Worm (Caenorhabditis elegans) whole organism, mixed stage, embryonic: ENCODE results near the gene F34H10.5.
A peak's percentile ranks its signal among the peaks of the same experiment; 100 is the strongest.

ENCODE experiments used
- M03D4.4 ChIP-seq: sonication (generic microtip); optimal IDR thresholded peaks from 2 replicates; lab custom pipeline; 2017; ENCODE audit warnings: mild to moderate bottlenecking, missing genetic modification characterization, missing compliant biosample characterization
- bed-3 ChIP-seq: fragments of 200-800 bp; sonication (Bioruptor generic); optimal IDR thresholded peaks from 3 replicates; lab custom pipeline; 2018; ENCODE audit warnings: mild to moderate bottlenecking, missing genetic modification characterization, moderate library complexity, missing compliant biosample characterization
- blmp-1 ChIP-seq: fragments of 150-350 bp; optimal IDR thresholded peaks from 2 replicates; lab custom pipeline; 2014; ENCODE audit warnings: missing biosample characterization, missing genetic modification characterization
- ceh-39 ChIP-seq: fragments of 150-350 bp; optimal IDR thresholded peaks from 2 replicates; lab custom pipeline; 2014; ENCODE audit warnings: missing biosample characterization, missing genetic modification characterization
- ceh-43 ChIP-seq: fragments of 200-800 bp; sonication (Bioruptor generic); optimal IDR thresholded peaks from 2 replicates; lab custom pipeline; 2018; ENCODE audit warnings: mild to moderate bottlenecking, missing genetic modification characterization, moderate library complexity, missing compliant biosample characterization
- ceh-83 ChIP-seq: fragments of 200-800 bp; sonication (Bioruptor generic); optimal IDR thresholded peaks from 2 replicates; lab custom pipeline; 2018; ENCODE audit warnings: mild to moderate bottlenecking, missing genetic modification characterization, missing compliant biosample characterization
- ces-1 ChIP-seq: fragments of 150-350 bp; optimal IDR thresholded peaks from 2 replicates; lab custom pipeline; 2014; ENCODE audit warnings: missing biosample characterization, missing genetic modification reagents, missing genetic modification characterization
- cnd-1 ChIP-seq: fragments of 200-800 bp; sonication (Bioruptor generic); optimal IDR thresholded peaks from 2 replicates; lab custom pipeline; 2018; ENCODE audit warnings: mild to moderate bottlenecking, missing genetic modification characterization, missing compliant biosample characterization
- drap-1 ChIP-seq: fragments of 200-800 bp; sonication (Bioruptor generic); optimal IDR thresholded peaks from 3 replicates; lab custom pipeline; 2018; ENCODE audit warnings: mild to moderate bottlenecking, missing genetic modification characterization, missing compliant biosample characterization
- elt-1 ChIP-seq: sonication (generic microtip); optimal IDR thresholded peaks from 2 replicates; lab custom pipeline; 2017; ENCODE audit warnings: missing genetic modification characterization, mild to moderate bottlenecking, missing compliant biosample characterization, antibody characterized with exemption, moderate library complexity, borderline replicate concordance; ENCODE audit not compliant: insufficient read depth
- elt-3 ChIP-seq: fragments of 150-350 bp; optimal IDR thresholded peaks from 2 replicates; lab custom pipeline; 2014; ENCODE audit warnings: missing biosample characterization, missing genetic modification characterization
- flh-1 ChIP-seq: fragments of 200-800 bp; sonication (Bioruptor generic); optimal IDR thresholded peaks from 2 replicates; lab custom pipeline; 2018; ENCODE audit warnings: mild to moderate bottlenecking, missing genetic modification characterization, moderate library complexity, missing compliant biosample characterization
- ham-2 ChIP-seq: fragments of 200-800 bp; sonication (Bioruptor generic); optimal IDR thresholded peaks from 2 replicates; lab custom pipeline; 2018; ENCODE audit warnings: mild to moderate bottlenecking, missing genetic modification characterization, missing compliant biosample characterization
- hlh-1 ChIP-seq: fragments of 150-350 bp; optimal IDR thresholded peaks from 2 replicates; lab custom pipeline; 2014; ENCODE audit warnings: missing biosample characterization, missing genetic modification reagents, missing genetic modification characterization
- lin-13 ChIP-seq: fragments of 150-350 bp; optimal IDR thresholded peaks from 2 replicates; lab custom pipeline; 2014; ENCODE audit warnings: missing biosample characterization, missing genetic modification characterization
- lin-32 ChIP-seq: fragments of 200-800 bp; sonication (Bioruptor generic); optimal IDR thresholded peaks from 2 replicates; lab custom pipeline; 2018; ENCODE audit warnings: mild to moderate bottlenecking, missing genetic modification characterization, missing compliant biosample characterization
- lsy-2 ChIP-seq: fragments of 150-350 bp; optimal IDR thresholded peaks from 2 replicates; lab custom pipeline; 2014; ENCODE audit warnings: missing biosample characterization, missing genetic modification characterization
- mab-5 ChIP-seq: fragments of 150-350 bp; optimal IDR thresholded peaks from 2 replicates; lab custom pipeline; 2014; ENCODE audit warnings: missing biosample characterization, missing genetic modification characterization
- mep-1 ChIP-seq: fragments of 150-350 bp; optimal IDR thresholded peaks from 2 replicates; lab custom pipeline; 2017; ENCODE audit warnings: missing biosample characterization, missing genetic modification reagents, missing genetic modification characterization, inconsistent platforms
- mls-2 ChIP-seq: sonication (generic microtip); optimal IDR thresholded peaks from 2 replicates; lab custom pipeline; 2016; ENCODE audit warnings: mild to moderate bottlenecking, missing genetic modification characterization, moderate library complexity, missing compliant biosample characterization
- nhr-12 ChIP-seq: fragments of 150-350 bp; optimal IDR thresholded peaks from 2 replicates; lab custom pipeline; 2014; ENCODE audit warnings: missing biosample characterization, missing genetic modification characterization
- nhr-2 ChIP-seq: fragments of 150-350 bp; optimal IDR thresholded peaks from 2 replicates; lab custom pipeline; 2014; ENCODE audit warnings: missing biosample characterization, missing genetic modification characterization
- nhr-237 ChIP-seq: fragments of 150-350 bp; optimal IDR thresholded peaks from 2 replicates; lab custom pipeline; 2014; ENCODE audit warnings: missing biosample characterization, missing genetic modification characterization
- nhr-28 ChIP-seq: fragments of 150-350 bp; optimal IDR thresholded peaks from 2 replicates; lab custom pipeline; 2014; ENCODE audit warnings: missing biosample characterization, missing genetic modification characterization
- nhr-76 ChIP-seq: sonication (generic microtip); optimal IDR thresholded peaks from 2 replicates; lab custom pipeline; 2017; ENCODE audit warnings: missing biosample characterization, missing genetic modification characterization
- pha-4 ChIP-seq: fragments of 150-350 bp; optimal IDR thresholded peaks from 2 replicates; lab custom pipeline; 2018; ENCODE audit warnings: missing biosample characterization, missing genetic modification reagents, missing genetic modification characterization
- sem-2 ChIP-seq: fragments of 200-800 bp; sonication (Bioruptor generic); optimal IDR thresholded peaks from 2 replicates; lab custom pipeline; 2018; ENCODE audit warnings: mild to moderate bottlenecking, missing genetic modification characterization, missing compliant biosample characterization
- snpc-4 ChIP-seq: fragments of 150-350 bp; optimal IDR thresholded peaks from 2 replicates; lab custom pipeline; 2014; ENCODE audit warnings: missing biosample characterization, missing genetic modification characterization
- sptf-1 ChIP-seq: sonication (generic microtip); optimal IDR thresholded peaks from 2 replicates; lab custom pipeline; 2017; ENCODE audit warnings: mild to moderate bottlenecking, missing genetic modification characterization, moderate library complexity, missing compliant biosample characterization
- tbx-8 ChIP-seq: fragments of 200-800 bp; sonication (Bioruptor generic); optimal IDR thresholded peaks from 2 replicates; lab custom pipeline; 2018; ENCODE audit warnings: mild to moderate bottlenecking, missing genetic modification characterization, moderate library complexity, missing compliant biosample characterization
- unc-120 ChIP-seq: sonication (generic microtip); optimal IDR thresholded peaks from 2 replicates; lab custom pipeline; 2017; ENCODE audit warnings: missing genetic modification characterization, missing compliant biosample characterization; ENCODE audit not compliant: poor library complexity, severe bottlenecking
- unc-39 ChIP-seq: fragments of 150-350 bp; optimal IDR thresholded peaks from 2 replicates; lab custom pipeline; 2014; ENCODE audit warnings: missing biosample characterization, missing genetic modification characterization
- unc-62 ChIP-seq: fragments of 150-350 bp; optimal IDR thresholded peaks from 2 replicates; lab custom pipeline; 2014; ENCODE audit warnings: missing biosample characterization, missing genetic modification reagents, missing genetic modification characterization
- zip-8 ChIP-seq: fragments of 150-350 bp; optimal IDR thresholded peaks from 2 replicates; lab custom pipeline; 2014; ENCODE audit warnings: missing biosample characterization, missing genetic modification characterization
- ztf-11 ChIP-seq: fragments of 150-350 bp; optimal IDR thresholded peaks from 2 replicates; lab custom pipeline; 2014; ENCODE audit warnings: missing biosample characterization, missing genetic modification characterization

The F34H10.5 gene

DNA sequence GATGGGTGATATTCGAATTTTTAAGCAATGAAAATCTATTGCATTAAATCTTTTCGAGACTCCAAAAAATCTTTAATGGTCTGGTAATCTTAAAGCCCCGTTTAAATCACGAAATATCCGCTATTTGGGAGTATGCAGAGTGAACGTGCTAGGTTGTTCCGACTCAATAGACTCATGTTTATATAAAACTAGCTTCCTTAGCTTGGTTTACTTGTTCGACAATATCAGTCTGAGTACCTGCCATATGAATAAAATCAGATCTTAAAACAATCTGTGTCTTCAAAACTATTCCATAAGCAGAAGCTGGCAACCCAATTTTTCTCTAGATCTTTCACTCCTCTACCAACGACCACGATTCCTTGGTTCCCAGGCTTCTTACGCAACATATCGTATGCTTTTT is 32.3 kb upstream of the F34H10.5 start:
- TF ChIP-seq bed-3 (GFP tag; lab: Kevin White, UChicago) = no peak

DNA sequence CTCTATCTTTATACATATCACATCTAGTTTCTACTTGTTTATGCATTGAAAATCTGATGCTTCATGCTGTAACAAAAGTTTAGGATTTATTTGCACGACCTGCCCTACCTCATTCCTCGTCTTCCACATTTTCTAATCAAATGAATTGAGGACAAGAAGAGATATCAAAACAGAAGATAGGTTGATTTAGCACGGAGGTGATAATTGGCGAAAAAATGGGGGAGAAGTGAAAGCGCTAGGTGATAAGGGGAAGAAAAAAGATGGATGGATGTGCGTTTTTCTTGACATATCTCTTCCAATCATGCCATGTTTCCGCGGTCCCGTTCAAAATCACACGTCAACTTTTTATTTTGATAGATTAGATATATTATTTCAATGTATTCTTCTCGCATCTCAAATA is 27.3 kb upstream of the F34H10.5 start:
- TF ChIP-seq unc-62 (GFP tag; lab: Kevin White, UChicago) (peak; percentile 30), unc-120 (tag; lab: Kevin White, UChicago) (peak; percentile 12), mls-2 (tag; lab: Kevin White, UChicago) (no peak)

DNA sequence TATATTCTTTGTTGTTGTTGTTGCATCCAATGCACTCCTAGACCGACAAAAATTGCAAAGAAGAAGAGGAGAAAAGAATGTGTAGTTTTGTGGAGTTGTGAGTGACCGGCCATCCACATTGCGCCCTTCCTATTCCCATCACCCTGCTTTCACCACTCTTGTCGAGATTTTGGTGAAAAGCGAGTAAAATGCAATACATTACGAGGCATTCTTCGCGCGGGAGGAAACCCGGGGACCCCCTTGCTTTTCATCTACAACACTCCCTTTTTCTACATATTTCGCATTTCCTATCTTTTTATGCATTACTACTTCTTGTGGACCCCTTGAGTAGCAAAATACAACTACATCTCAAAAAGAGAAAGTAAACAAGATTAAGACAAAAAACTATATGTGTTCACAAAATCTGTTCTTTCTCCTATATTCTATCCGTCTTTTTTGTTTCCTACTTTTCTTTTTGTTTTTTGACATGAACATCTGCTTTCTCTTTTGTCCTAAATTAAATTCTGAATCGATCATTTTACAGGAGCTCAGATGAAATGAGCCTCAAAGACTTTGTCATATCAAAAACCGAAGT is 25.3 kb upstream of the F34H10.5 start, which contains the start of gene C11E4.6:
Gene C11E4.6 (plus strand): TSS at position 524 of the 574 bp plus-strand sequence.
- TF ChIP-seq ceh-43 = no peak
- peak; percentile 38 for TF ChIP-seq ces-1 (GFP tag; lab: Kevin White, UChicago)
- TF ChIP-seq, all 35 proteins: peak for 1

DNA sequence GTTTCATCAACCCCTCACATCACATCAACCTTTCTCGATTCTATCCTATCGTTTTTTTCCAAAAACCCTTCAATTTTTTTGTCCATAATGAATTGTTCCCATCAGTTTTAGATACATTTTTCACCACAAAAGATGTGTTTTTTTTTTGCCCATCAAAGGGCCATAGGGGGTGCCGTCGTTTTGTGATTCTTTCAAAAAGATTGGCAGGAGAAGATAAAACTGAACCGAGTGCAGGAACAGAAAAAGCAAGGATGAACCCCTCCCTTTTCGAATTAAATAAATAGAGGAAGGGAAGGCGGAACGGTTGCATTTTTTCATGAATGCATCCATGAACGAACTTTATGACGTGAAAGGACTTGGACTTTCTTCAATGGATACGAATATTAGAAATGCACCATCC is 18.6 kb upstream of the F34H10.5 start, which contains the start of gene C11E4.7:
Gene C11E4.7 (plus strand): TSS at position 301 of the 400 bp plus-strand sequence.
- no peak for TF ChIP-seq sptf-1 (tag; lab: Kevin White, UChicago)
- TF ChIP-seq nhr-12 (tag; lab: Kevin White, UChicago) = no peak
- TF ChIP-seq blmp-1 = no peak
- no peak for TF ChIP-seq drap-1 (GFP tag; lab: Kevin White, UChicago)
- no peak for TF ChIP-seq unc-120 (tag; lab: Kevin White, UChicago)
- TF ChIP-seq ceh-43 = no peak
- no peak for TF ChIP-seq ceh-39 (tag; lab: Kevin White, UChicago)
- no peak for TF ChIP-seq ceh-83
- TF ChIP-seq sem-2 (GFP tag; lab: Kevin White, UChicago) = no peak
- TF ChIP-seq hlh-1 (tag; lab: Kevin White, UChicago) = no peak
- no peak for TF ChIP-seq ham-2
- TF ChIP-seq nhr-237 = no peak
- TF ChIP-seq ces-1 (GFP tag; lab: Kevin White, UChicago) = no peak
- no peak for TF ChIP-seq lin-13 (tag; lab: Kevin White, UChicago)
- no peak for TF ChIP-seq M03D4.4 (tag; lab: Kevin White, UChicago)
- no peak for TF ChIP-seq nhr-2
- no peak for TF ChIP-seq ztf-11 (tag; lab: Kevin White, UChicago)
- no peak for TF ChIP-seq elt-3
- TF ChIP-seq unc-39 (tag; lab: Kevin White, UChicago) = no peak
- no peak for TF ChIP-seq snpc-4 (tag; lab: Kevin White, UChicago)

DNA sequence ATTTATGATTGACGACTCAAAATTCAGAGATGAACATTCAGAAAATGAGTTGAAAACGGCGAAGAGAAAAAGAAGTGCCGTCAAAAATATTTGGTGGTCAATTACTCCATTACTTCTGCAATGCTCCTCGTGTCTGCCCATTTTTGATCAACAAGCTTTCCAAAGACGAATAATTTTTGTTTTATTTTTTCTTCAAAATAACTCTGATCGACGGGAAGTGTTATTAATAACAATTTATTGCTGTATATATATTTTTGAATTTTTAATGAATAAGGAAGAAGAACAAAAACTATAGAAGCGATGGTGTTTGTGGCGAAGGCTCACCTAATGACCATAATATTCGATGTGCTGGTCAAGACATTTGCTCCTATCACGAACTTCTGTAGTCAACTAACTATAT is 15.3 kb upstream of the F34H10.5 start, which contains the start of gene C11E4.8:
Gene C11E4.8 (plus strand): TSS at position 301 of the 400 bp plus-strand sequence.
- TF ChIP-seq nhr-2 (no peak), lsy-2 (tag; lab: Kevin White, UChicago) (no peak), flh-1 (GFP tag; lab: Kevin White, UChicago) (no peak), ces-1 (GFP tag; lab: Kevin White, UChicago) (no peak), drap-1 (GFP tag; lab: Kevin White, UChicago) (no peak), bed-3 (GFP tag; lab: Kevin White, UChicago) (no peak), lin-32 (GFP tag; lab: Kevin White, UChicago) (no peak)

DNA sequence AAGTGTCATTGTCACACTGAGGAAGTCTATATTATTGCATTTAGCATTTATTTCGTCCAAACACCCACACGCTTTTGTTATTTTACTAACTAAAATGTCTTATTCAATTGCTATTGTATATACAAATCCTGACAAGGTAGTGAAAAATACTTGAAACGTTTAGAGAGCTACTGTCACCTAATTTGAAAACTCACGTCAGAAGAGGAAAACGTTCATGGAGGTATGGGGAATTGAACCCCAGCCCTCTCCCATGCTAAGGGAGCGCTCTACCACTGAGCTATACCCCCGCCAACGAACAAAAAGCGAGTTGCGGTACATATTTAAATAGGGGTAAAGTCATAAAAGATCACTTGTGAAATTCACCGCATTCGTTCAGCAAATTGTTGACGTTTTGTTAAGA is 12.9 kb upstream of the F34H10.5 start:
- TF ChIP-seq drap-1 (GFP tag; lab: Kevin White, UChicago) = peak; percentile 59
- TF ChIP-seq ztf-11 (tag; lab: Kevin White, UChicago) = no peak
- no peak for TF ChIP-seq mep-1 (tag; lab: Kevin White, UChicago)
- TF ChIP-seq pha-4 (tag; lab: Kevin White, UChicago) = no peak
- no peak for TF ChIP-seq elt-3
- TF ChIP-seq lin-32 (GFP tag; lab: Kevin White, UChicago) = no peak
- no peak for TF ChIP-seq lin-13 (tag; lab: Kevin White, UChicago)
- TF ChIP-seq tbx-8 (GFP tag; lab: Kevin White, UChicago) = no peak
- peak; percentile 71 for TF ChIP-seq ceh-83
- TF ChIP-seq lsy-2 (tag; lab: Kevin White, UChicago) = no peak
- TF ChIP-seq sptf-1 (tag; lab: Kevin White, UChicago) = no peak
- no peak for TF ChIP-seq ceh-39 (tag; lab: Kevin White, UChicago)
- TF ChIP-seq mls-2 (tag; lab: Kevin White, UChicago) = no peak
- peak; percentile 28 for TF ChIP-seq sem-2 (GFP tag; lab: Kevin White, UChicago)
- TF ChIP-seq nhr-28 (tag; lab: Kevin White, UChicago) = no peak
- no peak for TF ChIP-seq nhr-237
- peak; percentile 5 for TF ChIP-seq bed-3 (GFP tag; lab: Kevin White, UChicago)
- TF ChIP-seq nhr-76 (tag; lab: Kevin White, UChicago) = no peak
- TF ChIP-seq ham-2 = peak; percentile 1
- no peak for TF ChIP-seq unc-62 (GFP tag; lab: Kevin White, UChicago)
- no peak for TF ChIP-seq nhr-2
- TF ChIP-seq mab-5 = no peak
- TF ChIP-seq unc-39 (tag; lab: Kevin White, UChicago) = no peak
- peak; percentile 72 for TF ChIP-seq cnd-1 (tag; lab: Kevin White, UChicago)
- TF ChIP-seq blmp-1 = no peak
- peak; percentile 9 for TF ChIP-seq unc-120 (tag; lab: Kevin White, UChicago)
- peak; percentile 41 for TF ChIP-seq M03D4.4 (tag; lab: Kevin White, UChicago)
- TF ChIP-seq zip-8 (tag; lab: Kevin White, UChicago) = no peak
- no peak for TF ChIP-seq nhr-12 (tag; lab: Kevin White, UChicago)
- TF ChIP-seq elt-1 (tag; lab: Kevin White, UChicago) = no peak
- TF ChIP-seq ceh-43 = no peak
- TF ChIP-seq hlh-1 (tag; lab: Kevin White, UChicago) = no peak
- TF ChIP-seq snpc-4 (tag; lab: Kevin White, UChicago) = no peak
- no peak for TF ChIP-seq ces-1 (GFP tag; lab: Kevin White, UChicago)
